Fruit fly (Drosophila melanogaster): ENCODE results near the gene CG15042.

The CG15042 gene

DNA sequence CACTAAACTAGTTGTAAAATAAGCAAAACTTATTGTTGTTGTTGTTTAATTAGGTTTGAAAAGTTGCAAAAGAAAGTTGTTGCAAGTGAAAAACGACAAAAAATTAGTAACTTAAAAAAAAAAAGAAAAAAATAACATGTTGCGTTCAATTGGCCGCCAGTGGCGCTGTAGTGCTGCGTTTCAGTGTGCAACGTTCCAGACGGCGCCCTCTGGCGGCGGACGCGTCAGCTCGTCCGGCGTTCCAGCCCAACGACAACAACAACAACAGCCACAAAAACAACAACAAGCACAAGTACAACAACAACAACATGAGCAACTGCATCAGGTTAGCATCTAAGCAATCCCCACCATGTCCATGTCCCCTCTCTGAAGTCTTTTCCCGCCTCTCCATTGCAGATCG, 10.7 kb downstream of the CG15042 start (continued):
- TF ChIP-seq CG16815 (GFP tag; optimal IDR thresholded peaks at IDR 0.05) (no peak), Fer3 (tag; optimal IDR thresholded peaks at IDR 0.05) (peak; percentile 1), CG10267 (tag; optimal IDR thresholded peaks at IDR 0.05) (peak; percentile 6), CG11723 (GFP tag; optimal IDR thresholded peaks at IDR 0.05) (no peak), CG6854 (GFP tag; optimal IDR thresholded peaks at IDR 0.05) (no peak), oc (tag; optimal IDR thresholded peaks at IDR 0.05) (no peak), CG34376 (GFP tag; optimal IDR thresholded peaks at IDR 0.05) (no peak), cg (GFP tag; optimal IDR thresholded peaks at IDR 0.05) (no peak), luna (GFP tag; optimal IDR thresholded peaks at IDR 0.05) (no peak), Fer2 (tag; optimal IDR thresholded peaks at IDR 0.05) (no peak), CTCF (GFP tag; optimal IDR thresholded peaks at IDR 0.05) (peak; percentile 96), Hr51 (GFP tag; optimal IDR thresholded peaks at IDR 0.05) (peak in 1 of 2 experiments; percentile 53), gsb-n (tag; optimal IDR thresholded peaks at IDR 0.05) (no peak), nerfin-2 (GFP tag; IDR thresholded peaks at IDR 0.05; ENCODE audit: partially characterized antibody) (no peak), Atf6 (GFP tag; IDR thresholded peaks at IDR 0.05) (no peak), D (optimal IDR thresholded peaks at IDR 0.05) (no peak), D (GFP tag; optimal IDR thresholded peaks at IDR 0.05) (no peak), ftz-f1 (GFP tag; optimal IDR thresholded peaks at IDR 0.05) (no peak), seq (GFP tag; IDR thresholded peaks at IDR 0.05) (no peak), Oli (tag; optimal IDR thresholded peaks at IDR 0.05) (peak; percentile 18), sqz (GFP tag; optimal IDR thresholded peaks at IDR 0.05) (peak; percentile 81), Hand (GFP tag; optimal IDR thresholded peaks at IDR 0.05) (no peak), cwo (GFP tag; optimal IDR thresholded peaks at IDR 0.05) (no peak), lmd (GFP tag; IDR thresholded peaks at IDR 0.05) (peak; percentile 48; the same call in 1 of the 2 replicates), zen2 (GFP tag; IDR thresholded peaks at IDR 0.05; ENCODE audit: partially characterized antibody) (no peak), CG8765 (GFP tag; IDR thresholded peaks at IDR 0.05) (no peak), CkIIα-i1 (GFP tag; IDR thresholded peaks at IDR 0.05) (no peak), CG7928 (GFP tag; optimal IDR thresholded peaks at IDR 0.05) (no peak), CG1792 (GFP tag; optimal IDR thresholded peaks at IDR 0.05) (no peak), ken (GFP tag; IDR thresholded peaks at IDR 0.05) (peak; percentile 66; the same call in 2 of the 3 replicates), CG12071 (GFP tag; optimal IDR thresholded peaks at IDR 0.05) (no peak), cad (GFP tag; optimal IDR thresholded peaks at IDR 0.05) (no peak), HLH54F (GFP tag; optimal IDR thresholded peaks at IDR 0.05) (no peak), Side (GFP tag; optimal IDR thresholded peaks at IDR 0.05) (no peak), CG3995 (GFP tag; optimal IDR thresholded peaks at IDR 0.05) (no peak), Dip2 (GFP tag; IDR thresholded peaks at IDR 0.05) (no peak), CG4360 (GFP tag; IDR thresholded peaks at IDR 0.05) (peak; percentile 100), CG7963 (GFP tag; IDR thresholded peaks at IDR 0.05; ENCODE audit: partially characterized antibody) (no peak), stc (GFP tag; IDR thresholded peaks at IDR 0.05) (0 out of 2 replicates have a peak, but pooled peaks have one; percentile 15), gsb (GFP tag; IDR thresholded peaks at IDR 0.05) (no peak), jigr1 (GFP tag; IDR thresholded peaks at IDR 0.05) (no peak), sens-2 (GFP tag; IDR thresholded peaks at IDR 0.05) (0 out of 2 replicates have a peak, but pooled peaks have one; percentile 36), CG10274 (GFP tag; optimal IDR thresholded peaks at IDR 0.05) (no peak), Hr39 (optimal IDR thresholded peaks at IDR 0.05) (no peak), CG9215 (GFP tag; IDR thresholded peaks at IDR 0.05) (no peak), CG33557 (GFP tag; optimal IDR thresholded peaks at IDR 0.05) (no peak), CG15479 (GFP tag; optimal IDR thresholded peaks at IDR 0.05) (no peak), CG10462 (GFP tag; optimal IDR thresholded peaks at IDR 0.05) (no peak), Fer1 (GFP tag; optimal IDR thresholded peaks at IDR 0.05) (no peak), NK7.1 (GFP tag; optimal IDR thresholded peaks at IDR 0.05) (no peak), vfl (GFP tag; optimal IDR thresholded peaks at IDR 0.05) (no peak), CG11093 (GFP tag; IDR thresholded peaks at IDR 0.05) (no peak), lab (GFP tag; optimal IDR thresholded peaks at IDR 0.05) (no peak)
